Worm (Caenorhabditis elegans): Measurements from ENCODE around the gene col-115.

The col-115 gene

ce11 chrIV:8008137-8008536 is 19.7 kb downstream of the col-115 start:
- TF ChIP-seq lin-11 (tag; optimal IDR thresholded peaks at IDR 0.05) (no peak), nhr-10 (tag; optimal IDR thresholded peaks at IDR 0.05) (no peak), dmd-4 (tag; optimal IDR thresholded peaks at IDR 0.05) (no peak), nhr-25 (tag; optimal IDR thresholded peaks at IDR 0.05) (no peak), unc-39 (tag; optimal IDR thresholded peaks at IDR 0.05) (no peak), nhr-11 (tag; optimal IDR thresholded peaks at IDR 0.05) (no peak), R02D3.7 (tag; optimal IDR thresholded peaks at IDR 0.05) (no peak), nhr-237 (tag; optimal IDR thresholded peaks at IDR 0.05) (no peak), unc-62 (GFP tag; optimal IDR thresholded peaks at IDR 0.05) (no peak)

- no peak for TF ChIP-seq ztf-1 (GFP tag; conservative IDR thresholded peaks at IDR 0.05)
- no peak for TF ChIP-seq skn-1 (tag; optimal IDR thresholded peaks at IDR 0.05)
- TF ChIP-seq nhr-10 (tag; optimal IDR thresholded peaks at IDR 0.05) = no peak
- no peak for TF ChIP-seq mbf-1 (tag; optimal IDR thresholded peaks at IDR 0.05)
- TF ChIP-seq nhr-237 (tag; optimal IDR thresholded peaks at IDR 0.05) = no peak
- TF ChIP-seq nhr-25 (tag; optimal IDR thresholded peaks at IDR 0.05) = peak; percentile 41
- no peak for TF ChIP-seq lin-11 (tag; optimal IDR thresholded peaks at IDR 0.05)
- TF ChIP-seq Y55F3AM.14 (GFP tag; optimal IDR thresholded peaks at IDR 0.05) = no peak
- TF ChIP-seq nhr-21 (tag; optimal IDR thresholded peaks at IDR 0.05) = no peak
- peak; percentile 14 for TF ChIP-seq fos-1 (tag; optimal IDR thresholded peaks at IDR 0.05)
- no peak for TF ChIP-seq gmeb-1 (tag; optimal IDR thresholded peaks at IDR 0.05)
- no peak for TF ChIP-seq alr-1 (tag; optimal IDR thresholded peaks at IDR 0.05)
- TF ChIP-seq sem-4 (tag; optimal IDR thresholded peaks at IDR 0.05) = no peak
- TF ChIP-seq ceh-16 (tag; optimal IDR thresholded peaks at IDR 0.05) = peak; percentile 9
- no peak for TF ChIP-seq peb-1 (tag; optimal IDR thresholded peaks at IDR 0.05)
- no peak for TF ChIP-seq snpc-4 (tag; optimal IDR thresholded peaks at IDR 0.05)
- TF ChIP-seq elt-1 (tag; optimal IDR thresholded peaks at IDR 0.05) = no peak
- no peak for TF ChIP-seq ZK546.5 (tag; optimal IDR thresholded peaks at IDR 0.05)
- peak; percentile 18 for TF ChIP-seq sma-3 (GFP tag; optimal IDR thresholded peaks at IDR 0.05)
- TF ChIP-seq mab-5 (tag; optimal IDR thresholded peaks at IDR 0.05) = no peak
- TF ChIP-seq aly-2 (tag; optimal IDR thresholded peaks at IDR 0.05) = no peak
- TF ChIP-seq C34F6.9 (tag; optimal IDR thresholded peaks at IDR 0.05) = no peak
- TF ChIP-seq unc-39 (tag; optimal IDR thresholded peaks at IDR 0.05) = no peak
- TF ChIP-seq unc-55 (GFP tag; optimal IDR thresholded peaks at IDR 0.05) = no peak
- peak; percentile 21 for TF ChIP-seq sma-9 (GFP tag; optimal IDR thresholded peaks at IDR 0.05)
- no peak for TF ChIP-seq sma-9 (tag; optimal IDR thresholded peaks at IDR 0.05)
- TF ChIP-seq blmp-1 (tag; optimal IDR thresholded peaks at IDR 0.05; ENCODE audit: insufficient read depth) = peak; percentile 89
Measured at ce11 chrIV:8009374-8009773, 20.9 kb downstream of the col-115 start.

- TF ChIP-seq dmd-4 (tag; optimal IDR thresholded peaks at IDR 0.05) (no peak), crh-2 (tag; optimal IDR thresholded peaks at IDR 0.05) (no peak), skn-1 (tag; optimal IDR thresholded peaks at IDR 0.05) (no peak), unc-55 (GFP tag; optimal IDR thresholded peaks at IDR 0.05) (no peak), ZK546.5 (tag; optimal IDR thresholded peaks at IDR 0.05) (no peak), nhr-12 (tag; optimal IDR thresholded peaks at IDR 0.05) (no peak), ceh-16 (tag; optimal IDR thresholded peaks at IDR 0.05) (no peak), nhr-77 (tag; optimal IDR thresholded peaks at IDR 0.05) (no peak), sem-4 (tag; optimal IDR thresholded peaks at IDR 0.05) (no peak), sma-9 (GFP tag; optimal IDR thresholded peaks at IDR 0.05) (no peak), sma-9 (tag; optimal IDR thresholded peaks at IDR 0.05) (no peak), mbf-1 (tag; optimal IDR thresholded peaks at IDR 0.05) (no peak), mab-5 (tag; optimal IDR thresholded peaks at IDR 0.05) (no peak), snpc-4 (tag; optimal IDR thresholded peaks at IDR 0.05) (no peak), nhr-25 (tag; optimal IDR thresholded peaks at IDR 0.05) (no peak)
Measured at ce11 chrIV:8010521-8010920, 22.0 kb downstream of the col-115 start.

ce11 chrIV:8012330-8012729 is 23.8 kb downstream of the col-115 start, which contains the start of gene Y42H9B.3:
Y42H9B.3 (minus strand) TSS chrIV:8012430.
- no peak for TF ChIP-seq unc-39 (tag; optimal IDR thresholded peaks at IDR 0.05)
- no peak for TF ChIP-seq nhr-23 (tag; optimal IDR thresholded peaks at IDR 0.05)
- no peak for TF ChIP-seq fos-1 (tag; optimal IDR thresholded peaks at IDR 0.05)
- TF ChIP-seq nhr-77 (tag; optimal IDR thresholded peaks at IDR 0.05) = no peak
- TF ChIP-seq nhr-10 (tag; optimal IDR thresholded peaks at IDR 0.05) = no peak
- no peak for TF ChIP-seq ztf-1 (GFP tag; conservative IDR thresholded peaks at IDR 0.05)
- TF ChIP-seq aly-2 (tag; optimal IDR thresholded peaks at IDR 0.05) = no peak
- TF ChIP-seq unc-62 (GFP tag; optimal IDR thresholded peaks at IDR 0.05) = no peak
- no peak for TF ChIP-seq snpc-4 (tag; optimal IDR thresholded peaks at IDR 0.05)
- TF ChIP-seq mbf-1 (tag; optimal IDR thresholded peaks at IDR 0.05) = no peak
- no peak for TF ChIP-seq mdl-1 (tag; optimal IDR thresholded peaks at IDR 0.05)
- TF ChIP-seq egl-27 (tag; optimal IDR thresholded peaks at IDR 0.05) = no peak
- no peak for TF ChIP-seq lsy-2 (tag; optimal IDR thresholded peaks at IDR 0.05)
- TF ChIP-seq mab-5 (tag; optimal IDR thresholded peaks at IDR 0.05) = no peak
- no peak for TF ChIP-seq peb-1 (tag; optimal IDR thresholded peaks at IDR 0.05)
- TF ChIP-seq gmeb-1 (tag; optimal IDR thresholded peaks at IDR 0.05) = no peak
- TF ChIP-seq blmp-1 (tag; optimal IDR thresholded peaks at IDR 0.05; ENCODE audit: insufficient read depth) = no peak
- no peak for TF ChIP-seq nhr-21 (tag; optimal IDR thresholded peaks at IDR 0.05)
- no peak for TF ChIP-seq R02D3.7 (tag; optimal IDR thresholded peaks at IDR 0.05)

Measured in whole organism, L2 larva.